Fruit fly (Drosophila melanogaster) S2 (cell line): Measurements from ENCODE around the gene CG7974.

Experiments used
- CG8478 ChIP-seq: fragments of >200 bp; optimal IDR thresholded peaks from 2 replicates; lab custom pipeline; 2018
- CTCF ChIP-seq, 2 experiments: fragments of >200 bp; optimal IDR thresholded peaks; 2 replicates each; lab custom pipeline; 2018

Gene CG7974

dm6 chr3L:1664876-1665275 is at the start of gene CG7974, which contains the start of gene Srrm234:
Gene CG7974 (plus strand): TSS chr3L:1665138.
Gene Srrm234 (minus strand): TSS chr3L:1665064.
- TF ChIP-seq CTCF (optimal IDR thresholded peaks at IDR 0.05; lab: Kevin White, UChicago) (no peak), CG8478 (lab: Kevin White, UChicago) (no peak)

- TF ChIP-seq CTCF (optimal IDR thresholded peaks at IDR 0.05; lab: Kevin White, UChicago) (no peak), CG8478 (lab: Kevin White, UChicago) (no peak)
Observed at dm6 chr3L:1615701-1616100, 49.2 kb upstream of the CG7974 start, which contains the start of gene CG12105. Gene CG12105 (minus strand): TSS chr3L:1615801.

- no peak for TF ChIP-seq CTCF (optimal IDR thresholded peaks at IDR 0.05; lab: Kevin White, UChicago)
- no peak for TF ChIP-seq CG8478 (lab: Kevin White, UChicago)
Observed at dm6 chr3L:1618116-1618727, 46.7 kb upstream of the CG7974 start, which contains the start of the genes CG13926, ABCB7 and CG33230. Gene CG13926 (minus strand): TSS chr3L:1618158. Gene ABCB7 (plus strand): TSS chr3L:1618414. Gene CG33230 (plus strand): TSS chr3L:1618414.

- TF ChIP-seq CTCF (optimal IDR thresholded peaks at IDR 0.05; lab: Kevin White, UChicago), result no peak
- TF ChIP-seq CG8478 (lab: Kevin White, UChicago), result no peak
Observed at dm6 chr3L:1626924-1627323, 38.0 kb upstream of the CG7974 start.

dm6 chr3L:1628176-1628866 is 36.6 kb upstream of the CG7974 start, which contains the start of gene CG13928:
Gene CG13928 (minus strand): TSS chr3L:1628377.
- no peak for TF ChIP-seq CG8478 (lab: Kevin White, UChicago)
- no peak for TF ChIP-seq CTCF (optimal IDR thresholded peaks at IDR 0.05; lab: Kevin White, UChicago)

dm6 chr3L:1629064-1629777 is 35.7 kb upstream of the CG7974 start, which contains the start of gene GC:
Gene GC (minus strand): TSS chr3L:1629301.
- TF ChIP-seq CG8478 (lab: Kevin White, UChicago) (no peak), CTCF (optimal IDR thresholded peaks at IDR 0.05; lab: Kevin White, UChicago) (no peak)

- TF ChIP-seq CG8478 (lab: Kevin White, UChicago) (no peak), CTCF (optimal IDR thresholded peaks at IDR 0.05; lab: Kevin White, UChicago) (no peak)
Observed at dm6 chr3L:1636886-1637285, 28.1 kb upstream of the CG7974 start.

dm6 chr3L:1637652-1638051 is 27.3 kb upstream of the CG7974 start, which contains the start of gene nSyb:
Gene nSyb (minus strand): TSS chr3L:1637752.
- no peak for TF ChIP-seq CTCF (optimal IDR thresholded peaks at IDR 0.05; lab: Kevin White, UChicago)
- TF ChIP-seq CG8478 (lab: Kevin White, UChicago), result no peak

- TF ChIP-seq CG8478 (lab: Kevin White, UChicago), result no peak
- peak in 1 of 2 experiments; percentile 13 for TF ChIP-seq CTCF (optimal IDR thresholded peaks at IDR 0.05; lab: Kevin White, UChicago)
Observed at dm6 chr3L:1639185-1639812, 25.6 kb upstream of the CG7974 start, which contains the start of the genes Mettl2 and Bgb. Gene Mettl2 (minus strand): TSS chr3L:1639235. Gene Bgb (plus strand): TSS chr3L:1639711.

- TF ChIP-seq CTCF (optimal IDR thresholded peaks at IDR 0.05; lab: Kevin White, UChicago) (no peak), CG8478 (lab: Kevin White, UChicago) (no peak)
Observed at dm6 chr3L:1644920-1645567, 19.9 kb upstream of the CG7974 start, which contains the start of the genes alphaCOP and CG13919. Gene alphaCOP (minus strand): TSS chr3L:1645199. Gene CG13919 (plus strand): TSS chr3L:1645467.

- TF ChIP-seq CG8478 (lab: Kevin White, UChicago) (no peak), CTCF (optimal IDR thresholded peaks at IDR 0.05; lab: Kevin White, UChicago) (peak in 1 of 2 experiments; percentile 8)
Observed at dm6 chr3L:1647276-1647919, 17.5 kb upstream of the CG7974 start, which contains the start of the genes CG17249 and Bro. Gene CG17249 (minus strand): TSS chr3L:1647464. Gene Bro (plus strand): TSS chr3L:1647869.

- TF ChIP-seq CG8478 (lab: Kevin White, UChicago), result no peak
- TF ChIP-seq CTCF (optimal IDR thresholded peaks at IDR 0.05; lab: Kevin White, UChicago), result no peak
Observed at dm6 chr3L:1648690-1649355, 16.1 kb upstream of the CG7974 start, which contains the start of gene CG13920. Gene CG13920 (plus strand): TSS chr3L:1648944.
